Worm (Caenorhabditis elegans) whole organism, young adult: ENCODE measurements around the gene cest-10.

Source experiments
- F22D6.2 ChIP-seq: sonication (generic microtip); optimal IDR thresholded peaks from 2 replicates; lab custom pipeline; 2016; ENCODE audit warnings: mild to moderate bottlenecking, missing genetic modification characterization, missing compliant biosample characterization
- Y67H2A.10 ChIP-seq: fragments of 200-800 bp; sonication (Bioruptor generic); conservative IDR thresholded peaks from 2 replicates; pipeline ENCODE4 v1.3.6; 2022; ENCODE audit warnings: missing genetic modification reagents, missing genetic modification characterization, missing compliant biosample characterization
- ets-4 ChIP-seq: fragments of 200-800 bp; sonication (Bioruptor generic); optimal IDR thresholded peaks from 2 replicates; lab custom pipeline; 2018; ENCODE audit warnings: mild to moderate bottlenecking, missing genetic modification characterization, missing compliant biosample characterization
- lin-35 ChIP-seq, 3 experiments: fragments of 150-350 bp in 2 of 3; sonication (generic microtip) in 1 of 3; optimal IDR thresholded peaks; 2 replicates each; lab custom pipeline; 2014 to 2018; ENCODE audit warnings: missing biosample characterization in 3 of 3, missing genetic modification characterization in 3 of 3, missing genetic modification reagents in 3 of 3
- lsy-27 ChIP-seq: sonication (generic microtip); optimal IDR thresholded peaks from 2 replicates; lab custom pipeline; 2017; ENCODE audit warnings: missing genetic modification characterization, mild to moderate bottlenecking, missing compliant biosample characterization, antibody characterized with exemption, missing genotype, borderline replicate concordance; ENCODE audit not compliant: insufficient read depth
- mcd-1 ChIP-seq: fragments of 200-800 bp; sonication (Bioruptor generic); IDR thresholded peaks from 2 replicates; pipeline ENCODE4 v1.3.6; 2022; ENCODE audit warnings: missing genetic modification reagents, missing genetic modification characterization, missing compliant biosample characterization
- nhr-120 ChIP-seq: fragments of 200-800 bp; sonication (Bioruptor generic); IDR thresholded peaks from 2 replicates; pipeline ENCODE4 v1.3.6; 2022; ENCODE audit warnings: missing genetic modification characterization, missing compliant biosample characterization
- ztf-3 ChIP-seq: fragments of 200-800 bp; sonication (Bioruptor generic); optimal IDR thresholded peaks from 2 replicates; lab custom pipeline; 2018; ENCODE audit warnings: mild to moderate bottlenecking, missing genetic modification characterization, missing compliant biosample characterization

- TF ChIP-seq Y67H2A.10 (GFP tag; lab: Robert Waterston, UW) (no peak), lin-35 (GFP tag; optimal IDR thresholded peaks at IDR 0.05; lab: Kevin White, UChicago) (no peak), nhr-120 (GFP tag; lab: Robert Waterston, UW) (no peak), ztf-3 (GFP tag; lab: Kevin White, UChicago) (no peak), mcd-1 (GFP tag; lab: Robert Waterston, UW) (no peak), ets-4 (GFP tag; lab: Kevin White, UChicago) (no peak), lsy-27 (tag; lab: Kevin White, UChicago) (no peak), F22D6.2 (tag; lab: Kevin White, UChicago) (no peak)
Observed at ce11 chrIV:7178942-7179341, 1.4 kb upstream of the cest-10 start, which contains the start of gene C42D4.3.
